Worm (Caenorhabditis elegans): ENCODE data around the gene B0250.18.
A peak's percentile ranks its signal among the peaks of the same experiment; 100 is the strongest.

Gene B0250.18

DNA sequence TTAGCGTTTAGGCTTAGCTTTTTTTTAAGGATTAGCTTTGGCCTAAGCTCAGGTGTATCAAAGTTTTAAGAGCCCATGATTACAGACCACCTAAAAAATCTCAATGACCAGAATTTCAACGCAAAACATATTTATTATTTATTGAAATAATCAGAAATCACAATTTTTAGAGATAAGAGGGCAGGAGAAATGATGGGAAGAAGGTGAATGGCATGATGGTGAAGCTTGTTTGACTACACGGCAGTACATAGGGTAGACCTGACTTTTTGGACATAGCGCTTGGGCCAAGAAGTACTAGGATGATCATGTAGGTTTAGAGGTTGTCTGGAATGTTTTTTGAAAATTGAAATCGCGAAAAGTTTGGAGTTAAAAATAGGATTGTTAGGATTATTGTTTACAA lies 38.9 kb upstream of the B0250.18 start:
- TF ChIP-seq zip-5 (tag; optimal IDR thresholded peaks at IDR 0.05) (no peak), ceh-24 (tag; optimal IDR thresholded peaks at IDR 0.05) (no peak), ceh-45 (GFP tag; IDR thresholded peaks at IDR 0.05) (no peak), pha-2 (tag; optimal IDR thresholded peaks at IDR 0.05) (no peak), ceh-9 (tag; optimal IDR thresholded peaks at IDR 0.05) (no peak), ceh-22 (tag; optimal IDR thresholded peaks at IDR 0.05) (no peak), gmeb-2 (tag; optimal IDR thresholded peaks at IDR 0.05) (no peak), rnt-1 (tag; optimal IDR thresholded peaks at IDR 0.05) (no peak), unc-55 (GFP tag; optimal IDR thresholded peaks at IDR 0.05) (no peak), odd-2 (tag; optimal IDR thresholded peaks at IDR 0.05) (no peak), pha-4 (tag; optimal IDR thresholded peaks at IDR 0.05) (no peak)

DNA sequence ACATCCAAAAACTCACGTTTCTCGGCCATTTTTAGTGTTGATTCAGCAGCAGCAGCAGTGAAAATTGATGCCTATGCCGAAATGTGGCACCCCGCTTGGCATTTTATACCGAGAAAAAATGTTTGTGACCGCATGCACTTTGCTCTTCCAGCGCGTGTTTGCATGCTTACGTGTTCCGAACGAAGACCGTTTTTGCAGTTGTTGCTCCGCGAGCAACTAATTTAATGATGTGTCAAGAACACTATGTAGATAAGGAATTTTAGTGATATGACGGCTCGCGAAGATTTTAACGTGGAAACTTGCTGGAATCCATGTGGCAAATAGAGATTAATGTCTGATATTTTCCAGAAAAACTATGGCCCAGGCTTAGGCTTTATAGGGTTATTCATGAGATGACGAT lies 38.3 kb upstream of the B0250.18 start, which contains the start of gene dct-16:
Gene dct-16, minus strand, starts transcription at position 78 of the 400 bp plus-strand sequence.
- TF ChIP-seq sox-4 (tag; optimal IDR thresholded peaks at IDR 0.05) (no peak), unc-86 (tag; optimal IDR thresholded peaks at IDR 0.05) (no peak), ceh-24 (tag; optimal IDR thresholded peaks at IDR 0.05) (no peak)

DNA sequence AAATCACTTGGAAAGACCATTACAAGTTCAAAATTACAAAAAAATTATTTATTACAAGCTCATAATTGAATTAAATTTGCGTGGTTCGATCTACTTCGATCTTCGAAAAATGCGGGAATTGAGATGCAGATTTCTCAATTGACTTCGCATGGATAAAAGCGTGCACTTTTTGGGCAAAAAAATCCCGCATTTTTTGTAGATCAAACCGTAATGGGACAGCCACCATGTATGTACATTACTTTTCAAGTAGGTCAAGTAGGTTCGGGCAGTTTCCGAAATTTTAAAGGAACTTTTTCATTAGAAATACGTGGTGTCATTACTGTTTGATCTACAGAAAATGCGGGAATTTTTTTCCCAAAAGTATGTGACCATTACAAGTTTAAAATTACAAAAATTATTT lies 36.8 kb upstream of the B0250.18 start:
- no peak for TF ChIP-seq ets-4 (tag; optimal IDR thresholded peaks at IDR 0.05)
- no peak for TF ChIP-seq ceh-45 (GFP tag; IDR thresholded peaks at IDR 0.05)
- no peak for TF ChIP-seq C38D4.7 (GFP tag; optimal IDR thresholded peaks at IDR 0.05)
- TF ChIP-seq unc-86 (tag; optimal IDR thresholded peaks at IDR 0.05) = no peak
- TF ChIP-seq elt-2 (tag; optimal IDR thresholded peaks at IDR 0.05) = no peak
- TF ChIP-seq sox-4 (tag; optimal IDR thresholded peaks at IDR 0.05) = no peak
- no peak for TF ChIP-seq madf-2 (tag; optimal IDR thresholded peaks at IDR 0.05)
- no peak for TF ChIP-seq hlh-15 (tag; optimal IDR thresholded peaks at IDR 0.05)

DNA sequence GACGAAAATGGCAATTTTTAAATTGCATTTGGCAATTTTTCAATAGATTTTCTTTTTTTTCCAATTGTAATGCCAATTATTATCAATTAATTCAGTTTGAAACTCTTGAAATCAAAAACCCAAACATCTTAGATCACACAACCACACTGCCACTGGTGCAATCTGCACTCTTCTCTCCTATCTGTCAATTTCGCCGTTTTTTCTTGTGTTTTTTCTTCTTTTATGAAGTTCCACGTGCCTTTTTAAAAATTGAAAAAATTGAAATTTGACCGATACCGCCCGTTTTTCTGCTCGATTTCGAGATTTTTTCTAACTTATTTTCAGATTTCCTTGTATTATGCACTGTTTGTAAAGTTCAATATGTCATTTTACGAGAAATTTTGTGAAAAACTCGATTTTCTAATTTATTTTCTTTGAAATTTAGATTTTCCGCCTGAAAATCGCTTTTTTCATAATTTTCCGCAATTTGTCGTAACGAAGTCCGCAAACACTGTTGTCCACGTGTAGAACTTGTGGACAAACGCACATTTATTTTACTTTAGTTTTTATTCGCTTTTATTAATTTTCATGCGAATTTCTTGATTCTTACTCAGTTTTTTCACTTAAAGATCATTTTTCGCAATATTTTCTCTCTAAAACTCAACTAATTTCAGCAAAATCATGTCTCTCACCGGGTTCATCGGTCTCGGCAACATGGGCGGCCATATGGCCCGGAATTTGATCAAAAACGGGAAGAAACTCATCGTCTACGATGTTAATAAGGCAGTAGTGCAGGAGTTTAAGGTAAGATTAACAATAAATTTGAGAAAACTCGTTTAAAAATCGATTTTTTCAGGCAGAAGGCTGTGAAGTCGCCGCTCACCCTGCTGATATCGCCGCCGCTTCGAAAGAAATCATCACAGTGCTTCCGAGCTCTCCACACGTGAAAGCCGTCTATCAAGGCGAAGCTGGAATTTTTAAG lies 32.8 kb upstream of the B0250.18 start, which contains the start of gene B0250.5:
Gene B0250.5, plus strand, starts transcription at position 654 of the 961 bp plus-strand sequence.
- TF ChIP-seq lim-6 (tag; optimal IDR thresholded peaks at IDR 0.05) = no peak
- TF ChIP-seq unc-3 (GFP tag; conservative IDR thresholded peaks at IDR 0.05) = no peak
- TF ChIP-seq unc-3 (tag; optimal IDR thresholded peaks at IDR 0.05) = peak; percentile 11

DNA sequence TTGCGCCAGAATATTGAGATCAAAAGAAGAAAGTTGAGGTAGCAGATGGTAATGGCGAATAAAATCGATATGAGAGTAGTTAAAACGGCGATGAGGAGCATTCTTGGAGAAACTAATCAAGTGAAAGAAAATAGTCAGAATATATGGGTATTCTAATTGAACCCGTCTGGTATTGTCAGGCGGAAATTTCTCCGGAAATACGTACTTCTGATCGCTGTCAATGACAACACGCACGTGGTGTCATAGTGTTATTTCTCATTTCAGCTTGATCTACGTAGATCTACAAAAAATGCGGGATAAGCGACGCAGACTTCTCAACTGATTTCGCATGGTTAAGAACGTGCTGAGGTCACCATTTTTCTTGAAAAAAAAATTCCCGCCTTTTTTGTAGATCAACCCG lies 31.7 kb upstream of the B0250.18 start, which contains the start of gene srbc-79:
Gene srbc-79, minus strand, starts transcription at position 101 of the 400 bp plus-strand sequence.
- TF ChIP-seq dve-1 (tag; optimal IDR thresholded peaks at IDR 0.05) = no peak
- no peak for TF ChIP-seq unc-42 (tag; optimal IDR thresholded peaks at IDR 0.05)
- TF ChIP-seq che-1 (tag; optimal IDR thresholded peaks at IDR 0.05) = no peak
- no peak for TF ChIP-seq fkh-6 (tag; optimal IDR thresholded peaks at IDR 0.05)
- no peak for TF ChIP-seq tbx-2 (tag; optimal IDR thresholded peaks at IDR 0.05)
- TF ChIP-seq hlh-30 (tag; optimal IDR thresholded peaks at IDR 0.05; ENCODE audit: insufficient read depth) = no peak

DNA sequence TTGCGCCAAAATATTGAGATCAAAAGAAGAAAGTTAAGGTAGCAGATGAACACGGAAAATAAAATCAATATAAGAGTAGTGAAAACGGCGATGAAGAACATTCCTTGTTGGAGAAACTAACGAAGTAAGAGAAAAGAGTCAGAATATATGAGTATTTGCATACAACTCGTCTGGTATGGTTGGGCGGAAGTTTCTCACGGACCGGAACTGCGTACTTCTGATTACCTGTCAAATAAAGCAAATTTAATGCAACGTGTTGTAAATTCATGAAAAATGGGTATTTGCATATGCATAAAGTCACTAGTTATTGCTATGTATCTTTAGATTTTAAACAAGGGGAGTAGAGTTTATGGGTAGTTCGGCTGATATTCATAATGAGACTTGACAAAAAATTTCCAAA lies 28.4 kb upstream of the B0250.18 start, which contains the start of gene srbc-78:
Gene srbc-78, minus strand, starts transcription at position 101 of the 400 bp plus-strand sequence.
- no peak for TF ChIP-seq sdc-2 (tag; optimal IDR thresholded peaks at IDR 0.05)
- no peak for TF ChIP-seq ceh-9 (tag; optimal IDR thresholded peaks at IDR 0.05)
- no peak for TF ChIP-seq dmd-4 (tag; optimal IDR thresholded peaks at IDR 0.05; ENCODE audit: borderline replicate concordance)
- no peak for TF ChIP-seq ceh-48 (tag; optimal IDR thresholded peaks at IDR 0.05)
- TF ChIP-seq dve-1 (tag; optimal IDR thresholded peaks at IDR 0.05) = no peak
- TF ChIP-seq ceh-19 (GFP tag; optimal IDR thresholded peaks at IDR 0.05) = no peak
- TF ChIP-seq C08G9.2 (tag; optimal IDR thresholded peaks at IDR 0.05) = no peak
- no peak for TF ChIP-seq pag-3 (tag; optimal IDR thresholded peaks at IDR 0.05; ENCODE audit: borderline replicate concordance)
- no peak for TF ChIP-seq mec-3 (tag; optimal IDR thresholded peaks at IDR 0.05; ENCODE audit: borderline replicate concordance)
- TF ChIP-seq npax-4 (tag; optimal IDR thresholded peaks at IDR 0.05) = no peak
- no peak for TF ChIP-seq hlh-15 (tag; optimal IDR thresholded peaks at IDR 0.05)
- no peak for TF ChIP-seq ceh-34 (tag; optimal IDR thresholded peaks at IDR 0.05)
- TF ChIP-seq hlh-13 (GFP tag; optimal IDR thresholded peaks at IDR 0.05) = no peak
- TF ChIP-seq fax-1 (tag; optimal IDR thresholded peaks at IDR 0.05) = no peak
- TF ChIP-seq zip-5 (tag; optimal IDR thresholded peaks at IDR 0.05) = no peak
- TF ChIP-seq odd-2 (tag; optimal IDR thresholded peaks at IDR 0.05) = no peak
- no peak for TF ChIP-seq pha-4 (tag; optimal IDR thresholded peaks at IDR 0.05)
- no peak for TF ChIP-seq ceh-30 (tag; optimal IDR thresholded peaks at IDR 0.05)
- no peak for TF ChIP-seq tbx-2 (tag; optimal IDR thresholded peaks at IDR 0.05)
